In the genomic region with DNA sequence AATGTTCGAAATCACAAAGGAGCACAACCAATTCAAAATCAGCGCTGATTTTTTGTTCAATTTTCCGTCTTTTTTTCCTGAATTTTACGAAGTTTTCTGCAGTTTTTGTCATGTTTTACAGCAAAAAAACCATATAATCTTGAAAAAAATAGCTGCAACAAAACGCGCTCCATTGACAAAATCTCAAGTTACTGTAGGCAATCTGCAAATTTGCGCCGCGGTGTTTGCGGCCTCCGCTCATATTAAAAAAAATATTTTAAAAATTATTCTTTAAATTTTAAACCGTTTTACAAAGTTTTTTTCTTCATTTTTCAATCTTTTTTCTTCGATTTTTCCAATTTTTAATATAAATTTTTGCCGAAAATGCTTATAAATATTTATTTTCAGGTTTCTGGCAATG, we compare ENCODE assay signal across 2 worm cellular contexts.
TF ChIP-seq lines count a peak whose summit lies in the region.

No protein-coding gene starts in this region.

TF ChIP-seq in whole organism, L4 larva, 104 proteins besides CTCF, POLR2A, EP300 and RAD21:
- TF ChIP-seq sdz-12 (GFP tag; optimal IDR thresholded peaks at IDR 0.05; lab: Kevin White, UChicago) (no peak), dve-1 (tag; optimal IDR thresholded peaks at IDR 0.05; lab: Kevin White, UChicago; ENCODE audit: insufficient read depth) (no peak), lin-38 (GFP tag; IDR thresholded peaks at IDR 0.05; lab: Robert Waterston, UW) (peak; percentile 75), ceh-28 (tag; optimal IDR thresholded peaks at IDR 0.05; lab: Kevin White, UChicago) (no peak), nhr-6 (tag; optimal IDR thresholded peaks at IDR 0.05; lab: Kevin White, UChicago) (no peak), mxl-3 (GFP tag; optimal IDR thresholded peaks at IDR 0.05; lab: Kevin White, UChicago) (no peak)

TF ChIP-seq in whole organism, young adult, 124 proteins besides CTCF, POLR2A, EP300 and RAD21:
- TF ChIP-seq snpc-4 (GFP tag; optimal IDR thresholded peaks at IDR 0.05; lab: Kevin White, UChicago) (peak; percentile 3), snpc-4 (tag; optimal IDR thresholded peaks at IDR 0.05; lab: Kevin White, UChicago) (peak in 1 of 4 experiments; percentile 14), let-607 (tag; optimal IDR thresholded peaks at IDR 0.05; lab: Kevin White, UChicago) (no peak), B0019.2 (GFP tag; conservative IDR thresholded peaks at IDR 0.05; lab: Robert Waterston, UW) (no peak), mcd-1 (GFP tag; IDR thresholded peaks at IDR 0.05; lab: Robert Waterston, UW) (peak; percentile 46; the same call in 1 of the 2 replicates), ccch-3 (GFP tag; optimal IDR thresholded peaks at IDR 0.05; lab: Kevin White, UChicago) (no peak), lsl-1 (GFP tag; optimal IDR thresholded peaks at IDR 0.05; lab: Kevin White, UChicago) (peak; percentile 81), him-1 (tag; optimal IDR thresholded peaks at IDR 0.05; lab: Kevin White, UChicago) (peak; percentile 16)
